Fruit fly (Drosophila melanogaster) whole organism, embryonic: ENCODE results near the gene CG10317.

Source experiments
- CG10147 ChIP-seq: fragments of 200-800 bp; sonication (Bioruptor generic); optimal IDR thresholded peaks from 2 replicates; lab custom pipeline; 2019; ENCODE audit warnings: missing biosample characterization, mild to moderate bottlenecking, missing genetic modification characterization, moderate library complexity
- CG10462 ChIP-seq: fragments of 200-800 bp; sonication (Bioruptor generic); optimal IDR thresholded peaks from 2 replicates; lab custom pipeline; 2016; ENCODE audit warnings: missing biosample characterization, missing genetic modification characterization
- CG11247 ChIP-seq: fragments of 200-800 bp; sonication (Bioruptor generic); IDR thresholded peaks from 2 replicates; pipeline ENCODE4 v1.3.6; 2022; ENCODE audit warnings: missing biosample characterization, missing genetic modification characterization
- CG11695 ChIP-seq: fragments of 200-800 bp; sonication (Bioruptor generic); IDR thresholded peaks from 3 replicates; pipeline ENCODE4 v1.3.6; 2022; ENCODE audit warnings: missing biosample characterization, missing genetic modification characterization
- CG12299 ChIP-seq: fragments of 200-800 bp; sonication (Bioruptor generic); optimal IDR thresholded peaks from 2 replicates; lab custom pipeline; 2018; ENCODE audit warnings: missing biosample characterization, mild to moderate bottlenecking, missing genetic modification characterization
- CG14667 ChIP-seq: fragments of 200-800 bp; sonication (Bioruptor generic); IDR thresholded peaks from 2 replicates; pipeline ENCODE4 v1.3.6; 2022; ENCODE audit warnings: missing biosample characterization, missing genetic modification characterization
- CG17361 ChIP-seq: fragments of 200-800 bp; sonication (Bioruptor generic); IDR thresholded peaks from 3 replicates; pipeline ENCODE4 v1.3.6; 2022; ENCODE audit warnings: missing biosample characterization, missing genetic modification characterization
- CG18599 ChIP-seq: fragments of 200-800 bp; sonication (Bioruptor generic); optimal IDR thresholded peaks from 3 replicates; lab custom pipeline; 2017; ENCODE audit warnings: missing biosample characterization, missing genetic modification characterization, mild to moderate bottlenecking, moderate library complexity, missing genetic modification reagents
- CG42726 ChIP-seq: fragments of 200-800 bp; sonication (Bioruptor generic); IDR thresholded peaks from 2 replicates; pipeline ENCODE4 v1.3.6; 2022; ENCODE audit warnings: missing biosample characterization, missing genetic modification characterization; ENCODE audit not compliant: partially characterized antibody
- CG4360 ChIP-seq: fragments of 200-800 bp; sonication (Bioruptor generic); IDR thresholded peaks from 2 replicates; pipeline ENCODE4 v1.3.6; 2022; ENCODE audit warnings: missing biosample characterization, missing genetic modification characterization
- CG4730 ChIP-seq: fragments of 200-800 bp; sonication (Bioruptor generic); IDR thresholded peaks from 2 replicates; pipeline ENCODE4 v1.3.6; 2022; ENCODE audit warnings: missing biosample characterization, missing genetic modification characterization
- CG5180 ChIP-seq: fragments of 200-800 bp; sonication (Bioruptor generic); optimal IDR thresholded peaks from 3 replicates; lab custom pipeline; 2017; ENCODE audit warnings: missing biosample characterization, missing genetic modification characterization, mild to moderate bottlenecking, moderate library complexity, missing genetic modification reagents
- CG6175 ChIP-seq: fragments of 200-800 bp; sonication (Bioruptor generic); IDR thresholded peaks from 3 replicates; pipeline ENCODE4 v1.3.6; 2022; ENCODE audit warnings: missing biosample characterization, missing genetic modification characterization
- CG6791 ChIP-seq: fragments of 200-800 bp; sonication (Bioruptor generic); IDR thresholded peaks from 3 replicates; pipeline ENCODE4 v1.3.6; 2022; ENCODE audit warnings: missing biosample characterization, missing genetic modification characterization; ENCODE audit not compliant: partially characterized antibody
- Dad ChIP-seq: fragments of 200-800 bp; sonication (Bioruptor generic); optimal IDR thresholded peaks from 3 replicates; lab custom pipeline; 2016; ENCODE audit warnings: missing biosample characterization, missing genetic modification characterization
- Doc2 ChIP-seq: fragments of 200-800 bp; sonication (Bioruptor generic); IDR thresholded peaks from 2 replicates; pipeline ENCODE4 v1.3.6; 2022; ENCODE audit warnings: missing biosample characterization, missing genetic modification characterization
- E2f1 ChIP-seq: fragments of 200-800 bp; sonication (Bioruptor generic); IDR thresholded peaks from 2 replicates; pipeline ENCODE4 v1.3.6; 2022; ENCODE audit warnings: missing biosample characterization, missing genetic modification characterization
- E2f2 ChIP-seq: fragments of 200-800 bp; sonication (Bioruptor generic); IDR thresholded peaks from 2 replicates; pipeline ENCODE4 v1.3.6; 2022; ENCODE audit warnings: missing biosample characterization, missing genetic modification characterization
- Fer2 ChIP-seq: fragments of 200-800 bp; sonication (Bioruptor generic); optimal IDR thresholded peaks from 2 replicates; lab custom pipeline; 2018; ENCODE audit warnings: missing biosample characterization, mild to moderate bottlenecking, missing genetic modification characterization, moderate library complexity
- HHEX ChIP-seq: fragments of 200-800 bp; sonication (Bioruptor generic); optimal IDR thresholded peaks from 3 replicates; lab custom pipeline; 2017; ENCODE audit warnings: missing biosample characterization, mild to moderate bottlenecking, missing genetic modification characterization, missing genetic modification reagents
- HLH4C ChIP-seq: fragments of 200-800 bp; sonication (Bioruptor generic); IDR thresholded peaks from 3 replicates; pipeline ENCODE4 v1.3.6; 2022; ENCODE audit warnings: missing biosample characterization, missing genetic modification characterization; ENCODE audit not compliant: partially characterized antibody
- Hand ChIP-seq: fragments of 200-800 bp; sonication (Bioruptor generic); optimal IDR thresholded peaks from 2 replicates; lab custom pipeline; 2017; ENCODE audit warnings: mild to moderate bottlenecking, missing biosample characterization, missing genetic modification reagents, missing genetic modification characterization
- Jarid2 ChIP-seq: fragments of 200-800 bp; sonication (Bioruptor generic); optimal IDR thresholded peaks from 3 replicates; lab custom pipeline; 2017; ENCODE audit warnings: mild to moderate bottlenecking, missing biosample characterization, missing genetic modification reagents, missing genetic modification characterization
- Neu2 ChIP-seq: fragments of 200-800 bp; sonication (Bioruptor generic); optimal IDR thresholded peaks from 3 replicates; lab custom pipeline; 2016; ENCODE audit warnings: missing biosample characterization, missing genetic modification characterization, borderline replicate concordance
- Oli ChIP-seq: fragments of 200-800 bp; sonication (Bioruptor generic); optimal IDR thresholded peaks from 2 replicates; lab custom pipeline; 2018; ENCODE audit warnings: missing biosample characterization, mild to moderate bottlenecking, missing genetic modification characterization, moderate library complexity
- Rx ChIP-seq: fragments of 200-800 bp; sonication (Bioruptor generic); IDR thresholded peaks from 2 replicates; pipeline ENCODE4 v1.3.6; 2022; ENCODE audit warnings: missing biosample characterization, missing genetic modification characterization
- Stat92E ChIP-seq, 3 experiments: fragments of >200 bp in 2 of 3; fragments of 200-800 bp in 1 of 3; sonication (Bioruptor generic) in 1 of 3; optimal IDR thresholded peaks; 2 replicates each; lab custom pipeline; 2017 to 2019; ENCODE audit warnings: missing biosample characterization in 3 of 3, missing genetic modification characterization in 3 of 3, mild to moderate bottlenecking in 1 of 3, moderate library complexity in 1 of 3
- Trl ChIP-seq, 3 experiments: fragments of >200 bp in 2 of 3; fragments of 200-800 bp in 1 of 3; sonication (Bioruptor generic) in 1 of 3; optimal IDR thresholded peaks; 2 replicates in 1 of 3; 3 replicates in 2 of 3; lab custom pipeline; 2016 to 2017; ENCODE audit warnings: missing biosample characterization in 1 of 3, missing genetic modification characterization in 1 of 3
- ab ChIP-seq: fragments of 200-800 bp; sonication (Bioruptor generic); optimal IDR thresholded peaks from 2 replicates; lab custom pipeline; 2016; ENCODE audit warnings: missing biosample characterization, missing genetic modification characterization
- ac ChIP-seq: fragments of 200-800 bp; sonication (Bioruptor generic); optimal IDR thresholded peaks from 3 replicates; lab custom pipeline; 2017; ENCODE audit warnings: missing biosample characterization, mild to moderate bottlenecking, missing genetic modification characterization
- chif ChIP-seq, 2 experiments: fragments of 200-800 bp; sonication (Bioruptor generic); optimal IDR thresholded peaks; 3 replicates each; lab custom pipeline; 2016; ENCODE audit warnings: missing biosample characterization in 2 of 2, missing genetic modification characterization in 2 of 2
- chinmo ChIP-seq: fragments of 200-800 bp; sonication (Bioruptor generic); IDR thresholded peaks from 4 replicates; pipeline ENCODE4 v1.3.6; 2022; ENCODE audit warnings: missing biosample characterization, missing genetic modification characterization; ENCODE audit not compliant: partially characterized antibody
- crp ChIP-seq, 2 experiments: fragments of 200-800 bp; sonication (Bioruptor generic); optimal IDR thresholded peaks; 2 replicates in 1 of 2; 3 replicates in 1 of 2; lab custom pipeline; 2017; ENCODE audit warnings: missing biosample characterization in 2 of 2, missing genetic modification characterization in 2 of 2, mild to moderate bottlenecking in 1 of 2, moderate library complexity in 1 of 2
- dan ChIP-seq: fragments of 200-800 bp; sonication (Bioruptor generic); IDR thresholded peaks from 2 replicates; pipeline ENCODE4 v1.3.6; 2022; ENCODE audit warnings: missing biosample characterization, missing genetic modification characterization
- ewg ChIP-seq: fragments of 200-800 bp; sonication (Bioruptor generic); optimal IDR thresholded peaks from 3 replicates; lab custom pipeline; 2017; ENCODE audit warnings: mild to moderate bottlenecking, missing biosample characterization, missing genetic modification reagents, missing genetic modification characterization
- fu2 ChIP-seq: fragments of 200-800 bp; sonication (Bioruptor generic); optimal IDR thresholded peaks from 2 replicates; lab custom pipeline; 2016; ENCODE audit warnings: missing biosample characterization, missing genetic modification characterization
- gt ChIP-seq: fragments of 200-800 bp; sonication (Bioruptor generic); IDR thresholded peaks from 2 replicates; pipeline ENCODE4 v1.3.6; 2022; ENCODE audit warnings: missing biosample characterization, missing genetic modification characterization
- hb ChIP-seq: fragments of 200-800 bp; sonication (Bioruptor generic); IDR thresholded peaks from 3 replicates; pipeline ENCODE4 v1.3.6; 2022; ENCODE audit warnings: missing biosample characterization, missing genetic modification characterization; ENCODE audit not compliant: partially characterized antibody
- mam ChIP-seq: fragments of 200-800 bp; sonication (Bioruptor generic); optimal IDR thresholded peaks from 3 replicates; lab custom pipeline; 2016; ENCODE audit warnings: missing biosample characterization, missing genetic modification characterization
- peb ChIP-seq: fragments of 200-800 bp; sonication (Bioruptor generic); IDR thresholded peaks from 2 replicates; pipeline ENCODE4 v1.3.6; 2022; ENCODE audit warnings: missing biosample characterization, missing genetic modification characterization
- pros ChIP-seq: fragments of 200-800 bp; sonication (Bioruptor generic); optimal IDR thresholded peaks from 3 replicates; lab custom pipeline; 2019; ENCODE audit warnings: missing biosample characterization, mild to moderate bottlenecking, missing genetic modification characterization, moderate library complexity
- sens ChIP-seq: fragments of 200-800 bp; sonication (Bioruptor generic); peaks from one replicate; lab custom pipeline; 2016; ENCODE audit warnings: missing biosample characterization, missing genetic modification characterization
- slbo ChIP-seq: fragments of 200-800 bp; sonication (Bioruptor generic); IDR thresholded peaks from 2 replicates; pipeline ENCODE4 v1.3.6; 2022; ENCODE audit warnings: missing biosample characterization, missing genetic modification characterization
- sob ChIP-seq: fragments of 200-800 bp; sonication (Bioruptor generic); IDR thresholded peaks from 2 replicates; pipeline ENCODE4 v1.3.6; 2022; ENCODE audit warnings: missing biosample characterization, missing genetic modification characterization
- tin ChIP-seq: fragments of 200-800 bp; sonication (Bioruptor generic); optimal IDR thresholded peaks from 3 replicates; lab custom pipeline; 2016; ENCODE audit warnings: missing biosample characterization, missing genetic modification characterization
- vvl ChIP-seq: fragments of 200-800 bp; sonication (Bioruptor generic); IDR thresholded peaks from 2 replicates; pipeline ENCODE4 v1.3.6; 2022; ENCODE audit warnings: missing biosample characterization, missing genetic modification characterization
- wdn ChIP-seq: fragments of 200-800 bp; sonication (Bioruptor generic); IDR thresholded peaks from 2 replicates; pipeline ENCODE4 v1.3.6; 2022; ENCODE audit warnings: missing biosample characterization, missing genetic modification characterization
- z ChIP-seq: fragments of 200-800 bp; sonication (Bioruptor generic); IDR thresholded peaks from 3 replicates; pipeline ENCODE4 v1.3.6; 2022; ENCODE audit warnings: missing biosample characterization, missing genetic modification characterization

The CG10317 gene

dm6 chr3R:16331809-16332343 is 38.5 kb downstream of the CG10317 start (continued):
- peak in 1 of 3 experiments; percentile 9 for TF ChIP-seq Stat92E (GFP tag; optimal IDR thresholded peaks at IDR 0.05; lab: Kevin White, UChicago)
- TF ChIP-seq CG6175 (GFP tag; lab: Robert Waterston, UW): peak; percentile 48; the same call in 1 of the 3 replicates
- 0 out of 2 replicates have a peak, but pooled peaks have one; percentile 30 for TF ChIP-seq peb (GFP tag; lab: Robert Waterston, UW)
- TF ChIP-seq sens (GFP tag; lab: Kevin White, UChicago): peak; percentile 96
- TF ChIP-seq crp (GFP tag; optimal IDR thresholded peaks at IDR 0.05; lab: Kevin White, UChicago): peak in 1 of 2 experiments; percentile 17
- TF ChIP-seq CG10147 (GFP tag; lab: Kevin White, UChicago): no peak
- TF ChIP-seq CG5180 (GFP tag; lab: Kevin White, UChicago): peak; percentile 45
- TF ChIP-seq tin: no peak
- TF ChIP-seq Doc2 (GFP tag; lab: Robert Waterston, UW): no peak
- no peak for TF ChIP-seq fu2 (GFP tag; lab: Kevin White, UChicago)
- peak; percentile 43 for TF ChIP-seq CG18599 (GFP tag; lab: Kevin White, UChicago)
- TF ChIP-seq chif (GFP tag; optimal IDR thresholded peaks at IDR 0.05; lab: Kevin White, UChicago): peak; percentile 23 to 64
- TF ChIP-seq ewg (GFP tag; lab: Kevin White, UChicago): peak; percentile 66
- TF ChIP-seq dan (GFP tag; lab: Robert Waterston, UW): no peak
- 0 out of 4 replicates have a peak, but pooled peaks have one; percentile 29 for TF ChIP-seq chinmo (GFP tag; lab: Robert Waterston, UW)
- peak; percentile 23 for TF ChIP-seq CG10462
- no peak for TF ChIP-seq Oli
- peak; percentile 60 for TF ChIP-seq ac
- TF ChIP-seq CG6791 (GFP tag; lab: Robert Waterston, UW): no peak
- peak; percentile 30; the same call in 1 of the 2 replicates for TF ChIP-seq CG4730 (GFP tag; lab: Robert Waterston, UW)
- TF ChIP-seq HHEX (GFP tag; lab: Kevin White, UChicago): peak; percentile 58
- peak; percentile 45; the same call in 1 of the 2 replicates for TF ChIP-seq wdn (GFP tag; lab: Robert Waterston, UW)
- peak; percentile 64; the same call in 1 of the 3 replicates for TF ChIP-seq z (GFP tag; lab: Robert Waterston, UW)
- 0 out of 2 replicates have a peak, but pooled peaks have one; percentile 18 for TF ChIP-seq slbo
- no peak for TF ChIP-seq hb (GFP tag; lab: Robert Waterston, UW)
- peak; percentile 55; the same call in 1 of the 2 replicates for TF ChIP-seq E2f1 (GFP tag; lab: Robert Waterston, UW)
- no peak for TF ChIP-seq Neu2 (GFP tag; lab: Kevin White, UChicago)
- TF ChIP-seq Fer2 (tag; lab: Kevin White, UChicago): peak; percentile 50
- no peak for TF ChIP-seq Trl (optimal IDR thresholded peaks at IDR 0.05; lab: Kevin White, UChicago)
- peak; percentile 73 for TF ChIP-seq Trl (GFP tag; optimal IDR thresholded peaks at IDR 0.05; lab: Kevin White, UChicago)
- TF ChIP-seq vvl (GFP tag; lab: Robert Waterston, UW): no peak
- peak; percentile 58; the same call in 1 of the 2 replicates for TF ChIP-seq E2f2 (GFP tag; lab: Robert Waterston, UW)
- peak; percentile 72 for TF ChIP-seq sob (GFP tag; lab: Robert Waterston, UW)
- TF ChIP-seq gt (GFP tag; lab: Robert Waterston, UW): no peak
- TF ChIP-seq CG17361 (GFP tag; lab: Robert Waterston, UW): peak; percentile 58; the same call in 2 of the 3 replicates
- 0 out of 3 replicates have a peak, but pooled peaks have one; percentile 61 for TF ChIP-seq CG11695
- TF ChIP-seq Jarid2: no peak
- no peak for TF ChIP-seq ab (GFP tag; lab: Kevin White, UChicago)
- TF ChIP-seq pros (GFP tag; lab: Kevin White, UChicago): no peak
- TF ChIP-seq CG4360 (GFP tag; lab: Robert Waterston, UW): no peak
- TF ChIP-seq Rx (GFP tag; lab: Robert Waterston, UW): no peak
- no peak for TF ChIP-seq HLH4C (GFP tag; lab: Robert Waterston, UW)
- TF ChIP-seq CG11247 (GFP tag; lab: Robert Waterston, UW): peak; percentile 58
- TF ChIP-seq Dad (GFP tag; lab: Kevin White, UChicago): no peak
- no peak for TF ChIP-seq Hand (GFP tag; lab: Kevin White, UChicago)
- peak; percentile 31 for TF ChIP-seq mam (GFP tag; lab: Kevin White, UChicago)
- TF ChIP-seq CG12299 (tag; lab: Kevin White, UChicago): peak; percentile 21
- TF ChIP-seq CG14667: no peak
- no peak for TF ChIP-seq CG42726
